Fruit fly (Drosophila melanogaster) whole organism, embryonic: Measurements from ENCODE around the gene LSm7.

Source experiments
- Ada2b ChIP-seq: fragments of 200-800 bp; sonication (Bioruptor generic); IDR thresholded peaks from 2 replicates; pipeline ENCODE4 v1.3.6; 2022; ENCODE audit warnings: missing biosample characterization, missing genetic modification characterization
- Atf-2 ChIP-seq: fragments of 200-800 bp; sonication (Bioruptor generic); optimal IDR thresholded peaks from 2 replicates; lab custom pipeline; 2016; ENCODE audit warnings: missing biosample characterization, missing genetic modification characterization
- CG11456 ChIP-seq: fragments of 200-800 bp; sonication (Bioruptor generic); IDR thresholded peaks from 3 replicates; pipeline ENCODE4 v1.3.6; 2022; ENCODE audit warnings: missing biosample characterization, missing genetic modification characterization
- CG11504 ChIP-seq: fragments of 200-800 bp; sonication (Bioruptor generic); optimal IDR thresholded peaks from 3 replicates; lab custom pipeline; 2019; ENCODE audit warnings: missing biosample characterization, mild to moderate bottlenecking, missing genetic modification characterization, moderate library complexity
- CG12659 ChIP-seq: fragments of 200-800 bp; sonication (Bioruptor generic); optimal IDR thresholded peaks from 3 replicates; lab custom pipeline; 2017; ENCODE audit warnings: mild to moderate bottlenecking, missing biosample characterization, missing genetic modification reagents, missing genetic modification characterization
- CG12769 ChIP-seq: fragments of 200-800 bp; sonication (Bioruptor generic); optimal IDR thresholded peaks from 2 replicates; lab custom pipeline; 2019; ENCODE audit warnings: missing biosample characterization, mild to moderate bottlenecking, missing genetic modification characterization, moderate library complexity
- CG13624 ChIP-seq: fragments of 200-800 bp; sonication (Bioruptor generic); optimal IDR thresholded peaks from 2 replicates; lab custom pipeline; 2016; ENCODE audit warnings: missing biosample characterization, missing genetic modification characterization
- CG14050 ChIP-seq: fragments of 200-800 bp; sonication (Bioruptor generic); IDR thresholded peaks from 3 replicates; pipeline ENCODE4 v1.3.6; 2022; ENCODE audit warnings: missing biosample characterization, missing genetic modification characterization
- CG1529 ChIP-seq: fragments of 200-800 bp; sonication (Bioruptor generic); optimal IDR thresholded peaks from 3 replicates; lab custom pipeline; 2018; ENCODE audit warnings: missing biosample characterization, missing genetic modification characterization
- CG1647 ChIP-seq: fragments of 200-800 bp; sonication (Bioruptor generic); optimal IDR thresholded peaks from 3 replicates; lab custom pipeline; 2016; ENCODE audit warnings: missing biosample characterization, missing genetic modification characterization
- CG34376 ChIP-seq: fragments of 200-800 bp; sonication (Bioruptor generic); optimal IDR thresholded peaks from 2 replicates; lab custom pipeline; 2018; ENCODE audit warnings: missing biosample characterization, mild to moderate bottlenecking, missing genetic modification characterization
- CG4820 ChIP-seq: fragments of 200-800 bp; sonication (Bioruptor generic); optimal IDR thresholded peaks from 3 replicates; lab custom pipeline; 2016; ENCODE audit warnings: missing biosample characterization, missing genetic modification characterization
- CG4854 ChIP-seq: fragments of 200-800 bp; sonication (Bioruptor generic); optimal IDR thresholded peaks from 2 replicates; lab custom pipeline; 2016; ENCODE audit warnings: missing biosample characterization, missing genetic modification characterization, inconsistent platforms
- CG7839 ChIP-seq: fragments of 200-800 bp; sonication (Bioruptor generic); optimal IDR thresholded peaks from 3 replicates; lab custom pipeline; 2018; ENCODE audit warnings: missing biosample characterization, mild to moderate bottlenecking, missing genetic modification characterization, moderate library complexity
- CG8388 ChIP-seq: fragments of 200-800 bp; sonication (Bioruptor generic); optimal IDR thresholded peaks from 2 replicates; lab custom pipeline; 2019; ENCODE audit warnings: missing biosample characterization, mild to moderate bottlenecking, missing genetic modification characterization, moderate library complexity
- CG9437 ChIP-seq: fragments of 200-800 bp; sonication (Bioruptor generic); optimal IDR thresholded peaks from 2 replicates; lab custom pipeline; 2018; ENCODE audit warnings: missing biosample characterization, mild to moderate bottlenecking, missing genetic modification characterization
- Camta ChIP-seq: fragments of 200-800 bp; sonication (Bioruptor generic); optimal IDR thresholded peaks from 2 replicates; lab custom pipeline; 2016; ENCODE audit warnings: missing biosample characterization, missing genetic modification characterization
- D19A ChIP-seq: fragments of 200-800 bp; optimal IDR thresholded peaks from 3 replicates; lab custom pipeline; 2019; ENCODE audit warnings: missing biosample characterization, mild to moderate bottlenecking, missing genetic modification characterization, moderate library complexity
- Dip3 ChIP-seq: fragments of 200-800 bp; sonication (Bioruptor generic); optimal IDR thresholded peaks from 3 replicates; lab custom pipeline; 2016; ENCODE audit warnings: missing biosample characterization, missing genetic modification characterization
- E2f1 ChIP-seq: fragments of 200-800 bp; sonication (Bioruptor generic); IDR thresholded peaks from 2 replicates; pipeline ENCODE4 v1.3.6; 2022; ENCODE audit warnings: missing biosample characterization, missing genetic modification characterization
- Fer3 ChIP-seq: fragments of 200-800 bp; sonication (Bioruptor generic); optimal IDR thresholded peaks from 2 replicates; lab custom pipeline; 2018; ENCODE audit warnings: missing biosample characterization, mild to moderate bottlenecking, missing genetic modification characterization, moderate library complexity
- HLH54F ChIP-seq: fragments of 200-800 bp; sonication (Bioruptor generic); optimal IDR thresholded peaks from 3 replicates; lab custom pipeline; 2016; ENCODE audit warnings: missing biosample characterization, missing genetic modification characterization
- Hr51 ChIP-seq, 2 experiments: fragments of 200-800 bp; sonication (Bioruptor generic); optimal IDR thresholded peaks; 2 replicates in 1 of 2; 3 replicates in 1 of 2; lab custom pipeline; 2016 to 2018; ENCODE audit warnings: missing biosample characterization in 2 of 2, missing genetic modification characterization in 2 of 2, mild to moderate bottlenecking in 1 of 2, moderate library complexity in 1 of 2
- MBD-R2 ChIP-seq: fragments of 200-800 bp; sonication (Bioruptor generic); IDR thresholded peaks from 2 replicates; pipeline ENCODE4 v1.3.6; 2022; ENCODE audit warnings: missing biosample characterization, missing genetic modification characterization
- Med ChIP-seq: fragments of 200-800 bp; sonication (Bioruptor generic); peaks from one replicate; lab custom pipeline; 2016; ENCODE audit warnings: missing biosample characterization, missing genetic modification characterization, mild to moderate bottlenecking, inconsistent platforms, moderate library complexity
- NC2β ChIP-seq: fragments of 200-800 bp; sonication (Bioruptor generic); optimal IDR thresholded peaks from 2 replicates; lab custom pipeline; 2016; ENCODE audit warnings: missing biosample characterization, missing genetic modification characterization
- NFAT ChIP-seq: fragments of 200-800 bp; sonication (Bioruptor generic); IDR thresholded peaks from 2 replicates; pipeline ENCODE4 v1.3.6; 2022; ENCODE audit warnings: missing biosample characterization, missing genetic modification characterization
- Nf-YA ChIP-seq: fragments of 200-800 bp; sonication (Bioruptor generic); IDR thresholded peaks from 2 replicates; pipeline ENCODE4 v1.3.6; 2022; ENCODE audit warnings: missing biosample characterization, missing genetic modification characterization
- Oaz ChIP-seq: fragments of 200-800 bp; sonication (Bioruptor generic); IDR thresholded peaks from 2 replicates; pipeline ENCODE4 v1.3.6; 2022; ENCODE audit warnings: missing biosample characterization, missing genetic modification characterization
- Oli ChIP-seq: fragments of 200-800 bp; sonication (Bioruptor generic); optimal IDR thresholded peaks from 2 replicates; lab custom pipeline; 2018; ENCODE audit warnings: missing biosample characterization, mild to moderate bottlenecking, missing genetic modification characterization, moderate library complexity
- Pdp1 ChIP-seq, 2 experiments: fragments of 200-800 bp; sonication (Bioruptor generic); optimal IDR thresholded peaks; 3 replicates each; lab custom pipeline; 2016; ENCODE audit warnings: missing biosample characterization in 2 of 2, missing genetic modification characterization in 2 of 2, mild to moderate bottlenecking in 1 of 2, moderate library complexity in 1 of 2
- Tbp ChIP-seq: fragments of >200 bp; optimal IDR thresholded peaks from 2 replicates; lab custom pipeline; 2018; ENCODE audit warnings: missing biosample characterization, missing genetic modification characterization
- az2 ChIP-seq: fragments of 200-800 bp; sonication (Bioruptor generic); optimal IDR thresholded peaks from 3 replicates; lab custom pipeline; 2016; ENCODE audit warnings: missing biosample characterization, missing genetic modification characterization
- bab2 ChIP-seq: fragments of 200-800 bp; sonication (Bioruptor generic); optimal IDR thresholded peaks from 2 replicates; lab custom pipeline; 2016; ENCODE audit warnings: missing biosample characterization, missing genetic modification characterization
- ci ChIP-seq: fragments of 200-800 bp; sonication (Bioruptor generic); IDR thresholded peaks from 3 replicates; pipeline ENCODE4 v1.3.6; 2022; ENCODE audit warnings: missing biosample characterization, missing genetic modification characterization
- crol ChIP-seq: fragments of 200-800 bp; sonication (Bioruptor generic); IDR thresholded peaks from 2 replicates; pipeline ENCODE4 v1.3.6; 2022; ENCODE audit warnings: missing biosample characterization, missing genetic modification characterization
- dpn ChIP-seq, 2 experiments: fragments of 200-800 bp; sonication (Bioruptor generic); optimal IDR thresholded peaks; 3 replicates each; lab custom pipeline; 2016; ENCODE audit warnings: missing biosample characterization in 2 of 2, missing genetic modification characterization in 2 of 2
- en ChIP-seq: fragments of 200-800 bp; sonication (Bioruptor generic); optimal IDR thresholded peaks from 2 replicates; lab custom pipeline; 2016; ENCODE audit warnings: missing biosample characterization, missing genetic modification characterization
- grn ChIP-seq: fragments of 200-800 bp; sonication (Bioruptor generic); optimal IDR thresholded peaks from 3 replicates; lab custom pipeline; 2017; ENCODE audit warnings: missing biosample characterization, missing genetic modification characterization
- ind ChIP-seq: fragments of 200-800 bp; sonication (Bioruptor generic); optimal IDR thresholded peaks from 3 replicates; lab custom pipeline; 2016; ENCODE audit warnings: missing biosample characterization, missing genetic modification characterization
- kah ChIP-seq: fragments of 200-800 bp; sonication (Bioruptor generic); optimal IDR thresholded peaks from 2 replicates; lab custom pipeline; 2018; ENCODE audit warnings: missing biosample characterization, mild to moderate bottlenecking, missing genetic modification characterization
- lbe ChIP-seq: fragments of 200-800 bp; sonication (Bioruptor generic); optimal IDR thresholded peaks from 2 replicates; lab custom pipeline; 2016; ENCODE audit warnings: missing biosample characterization, mild to moderate bottlenecking, missing genetic modification characterization
- nmo ChIP-seq: fragments of 200-800 bp; sonication (Bioruptor generic); optimal IDR thresholded peaks from 2 replicates; lab custom pipeline; 2018; ENCODE audit warnings: missing biosample characterization, mild to moderate bottlenecking, missing genetic modification characterization, moderate library complexity
- sd ChIP-seq: fragments of 200-800 bp; sonication (Bioruptor generic); optimal IDR thresholded peaks from 3 replicates; lab custom pipeline; 2018; ENCODE audit warnings: missing biosample characterization, mild to moderate bottlenecking, missing genetic modification characterization, moderate library complexity
- sr ChIP-seq: fragments of 200-800 bp; sonication (Bioruptor generic); IDR thresholded peaks from 3 replicates; pipeline ENCODE4 v1.3.6; 2022; ENCODE audit warnings: missing biosample characterization, missing genetic modification characterization
- tin ChIP-seq: fragments of 200-800 bp; sonication (Bioruptor generic); optimal IDR thresholded peaks from 3 replicates; lab custom pipeline; 2016; ENCODE audit warnings: missing biosample characterization, missing genetic modification characterization
- vvl ChIP-seq: fragments of 200-800 bp; sonication (Bioruptor generic); IDR thresholded peaks from 2 replicates; pipeline ENCODE4 v1.3.6; 2022; ENCODE audit warnings: missing biosample characterization, missing genetic modification characterization
- zen ChIP-seq: fragments of 200-800 bp; sonication (Bioruptor generic); optimal IDR thresholded peaks from 3 replicates; lab custom pipeline; 2018; ENCODE audit warnings: missing biosample characterization, mild to moderate bottlenecking, missing genetic modification characterization, moderate library complexity

LSm7 gene

DNA sequence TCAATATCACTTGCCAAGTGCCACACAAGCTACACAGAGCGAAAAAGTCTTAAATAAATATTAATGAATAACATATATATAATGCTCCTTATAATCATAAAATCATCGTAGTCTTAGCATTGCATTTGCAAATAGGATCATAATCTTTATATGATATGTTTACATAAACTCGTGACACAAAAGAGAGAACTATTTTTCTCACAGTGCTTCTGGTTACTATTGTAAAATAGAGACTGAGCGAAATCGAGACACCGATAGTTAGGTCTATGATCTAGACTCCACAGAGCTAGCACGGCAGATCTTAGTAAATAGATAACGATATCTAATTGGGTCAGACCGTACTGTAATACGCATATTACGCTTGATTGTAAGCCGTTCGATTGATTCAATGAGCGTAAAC is 33.2 kb downstream of the LSm7 start (continued):
- TF ChIP-seq CG34376, result no peak
- no peak for TF ChIP-seq Tbp (GFP tag; lab: Kevin White, UChicago)
- TF ChIP-seq CG1529 (GFP tag; lab: Kevin White, UChicago), result peak; percentile 49
- TF ChIP-seq CG1647 (GFP tag; lab: Kevin White, UChicago), result peak; percentile 1
- peak; percentile 61; the same call in 2 of the 3 replicates for TF ChIP-seq CG11456 (GFP tag; lab: Robert Waterston, UW)
- peak; percentile 55 for TF ChIP-seq CG4820 (GFP tag; lab: Kevin White, UChicago)
- TF ChIP-seq CG4854, result no peak
- TF ChIP-seq en, result no peak
- peak; percentile 61; the same call in 1 of the 2 replicates for TF ChIP-seq Nf-YA (GFP tag; lab: Robert Waterston, UW)
- no peak for TF ChIP-seq kah (GFP tag; lab: Kevin White, UChicago)
- peak; percentile 70 for TF ChIP-seq CG14050 (GFP tag; lab: Robert Waterston, UW)

DNA sequence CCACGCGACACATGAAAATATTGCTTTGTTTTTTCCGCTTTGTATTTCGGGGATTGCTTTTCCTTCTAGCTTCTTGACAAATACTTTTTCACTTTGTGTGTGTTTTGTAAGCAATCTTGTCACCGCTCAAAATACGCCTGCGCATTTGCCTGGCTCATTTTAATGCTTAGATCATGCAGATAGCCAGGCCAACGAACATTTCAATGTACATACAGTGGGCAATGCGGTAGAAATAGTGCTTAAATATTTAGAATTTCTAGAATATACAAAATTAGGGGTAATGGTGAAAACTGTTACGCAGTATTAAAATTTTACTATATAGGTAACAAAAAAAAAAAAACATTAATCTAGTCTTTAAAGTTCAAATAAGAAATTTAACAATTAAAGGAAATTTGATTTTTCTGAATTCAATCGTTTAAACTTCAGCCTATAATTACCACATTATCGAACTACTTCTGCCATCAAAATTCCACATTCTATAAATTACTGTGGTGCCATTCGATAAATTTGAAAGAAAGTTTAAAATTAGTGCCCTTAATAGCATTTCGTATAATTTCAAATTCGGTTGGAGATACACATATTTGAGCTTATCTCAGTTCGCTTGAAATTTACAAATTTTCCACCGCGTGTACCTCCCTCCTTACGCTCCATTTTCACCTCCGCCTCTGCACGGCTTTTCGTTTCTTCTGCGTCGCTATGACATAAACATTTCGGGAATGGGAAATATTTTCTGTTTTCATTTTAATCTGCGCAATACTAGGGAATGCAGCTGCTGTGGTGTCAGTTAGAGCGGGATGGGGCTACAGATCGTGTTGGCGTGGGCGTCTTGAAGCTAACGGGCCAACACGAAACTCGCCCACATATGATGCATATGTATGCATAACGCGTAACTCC is 35.8 kb downstream of the LSm7 start:
- TF ChIP-seq tin (GFP tag; lab: Kevin White, UChicago) (peak; percentile 26), CG11504 (tag; lab: Kevin White, UChicago) (peak; percentile 52), Camta (GFP tag; lab: Kevin White, UChicago) (peak; percentile 7), nmo (GFP tag; lab: Kevin White, UChicago) (peak; percentile 26), Ada2b (GFP tag; lab: Robert Waterston, UW) (peak; percentile 38; the same call in 1 of the 2 replicates), Oaz (GFP tag; lab: Robert Waterston, UW) (no peak), dpn (GFP tag; optimal IDR thresholded peaks at IDR 0.05; lab: Kevin White, UChicago) (peak in 1 of 2 experiments; percentile 36), Med (GFP tag; lab: Kevin White, UChicago) (peak; percentile 77), vvl (GFP tag; lab: Robert Waterston, UW) (peak; percentile 56), crol (GFP tag; lab: Robert Waterston, UW) (peak; percentile 48; the same call in 1 of the 2 replicates), sd (tag; lab: Kevin White, UChicago) (peak; percentile 95), ci (GFP tag; lab: Robert Waterston, UW) (peak; percentile 62; the same call in 1 of the 3 replicates), Pdp1 (GFP tag; optimal IDR thresholded peaks at IDR 0.05; lab: Kevin White, UChicago) (peak in 1 of 2 experiments; percentile 91), MBD-R2 (GFP tag; lab: Robert Waterston, UW) (peak; percentile 29; the same call in 1 of the 2 replicates), sr (GFP tag; lab: Robert Waterston, UW) (peak; percentile 77), CG8388 (GFP tag; lab: Kevin White, UChicago) (peak; percentile 22), lbe (GFP tag; lab: Kevin White, UChicago) (no peak), bab2 (GFP tag; lab: Kevin White, UChicago) (peak; percentile 16), Dip3 (GFP tag; lab: Kevin White, UChicago) (no peak), HLH54F (GFP tag; lab: Kevin White, UChicago) (peak; percentile 21), Hr51 (GFP tag; optimal IDR thresholded peaks at IDR 0.05; lab: Kevin White, UChicago) (peak in 1 of 2 experiments; percentile 52), Fer3 (tag; lab: Kevin White, UChicago) (no peak), Atf-2 (GFP tag; lab: Kevin White, UChicago) (peak; percentile 2), ind (no peak), zen (tag; lab: Kevin White, UChicago) (no peak), CG9437 (peak; percentile 14), E2f1 (GFP tag; lab: Robert Waterston, UW) (no peak), az2 (peak; percentile 17), CG13624 (GFP tag; lab: Kevin White, UChicago) (peak; percentile 37), D19A (tag; lab: Kevin White, UChicago) (peak; percentile 27), NC2β (GFP tag; lab: Kevin White, UChicago) (no peak), CG12769 (tag; lab: Kevin White, UChicago) (peak; percentile 88), CG4854 (no peak), CG12659 (GFP tag; lab: Kevin White, UChicago) (peak; percentile 24), Oli (tag; lab: Kevin White, UChicago) (peak; percentile 30), grn (GFP tag; lab: Kevin White, UChicago) (peak; percentile 54), CG7839 (tag; lab: Kevin White, UChicago) (peak; percentile 51), NFAT (GFP tag; lab: Robert Waterston, UW) (no peak)
